Fruit fly (Drosophila melanogaster) whole organism, embryonic: Measurements from ENCODE around the gene CG12607.

Experiments
- ATbp ChIP-seq: fragments of 200-800 bp; sonication (Bioruptor generic); optimal IDR thresholded peaks from 2 replicates; lab custom pipeline; 2017; ENCODE audit warnings: missing biosample characterization, mild to moderate bottlenecking, missing genetic modification characterization, missing genetic modification reagents
- Antp ChIP-seq: fragments of 200-800 bp; sonication (Bioruptor generic); optimal IDR thresholded peaks from 3 replicates; lab custom pipeline; 2016; ENCODE audit warnings: missing biosample characterization, missing genetic modification characterization
- B-H2 ChIP-seq: fragments of 200-800 bp; sonication (Bioruptor generic); optimal IDR thresholded peaks from 2 replicates; lab custom pipeline; 2018; ENCODE audit warnings: missing biosample characterization, mild to moderate bottlenecking, missing genetic modification characterization
- CG11398 ChIP-seq: fragments of 200-800 bp; sonication (Bioruptor generic); optimal IDR thresholded peaks from 2 replicates; lab custom pipeline; 2016; ENCODE audit warnings: missing biosample characterization, missing genetic modification characterization
- CG11695 ChIP-seq: fragments of 200-800 bp; sonication (Bioruptor generic); IDR thresholded peaks from 3 replicates; pipeline ENCODE4 v1.3.6; 2022; ENCODE audit warnings: missing biosample characterization, missing genetic modification characterization
- CG11723 ChIP-seq: fragments of 200-800 bp; sonication (Bioruptor generic); optimal IDR thresholded peaks from 2 replicates; lab custom pipeline; 2017; ENCODE audit warnings: missing biosample characterization, mild to moderate bottlenecking, missing genetic modification characterization
- CG16815 ChIP-seq: fragments of 200-800 bp; sonication (Bioruptor generic); optimal IDR thresholded peaks from 3 replicates; lab custom pipeline; 2017; ENCODE audit warnings: missing biosample characterization, mild to moderate bottlenecking, missing genetic modification characterization
- CG17186 ChIP-seq: fragments of 200-800 bp; sonication (Bioruptor generic); optimal IDR thresholded peaks from 3 replicates; lab custom pipeline; 2017; ENCODE audit warnings: missing biosample characterization, missing genetic modification reagents, missing genetic modification characterization
- CG17912 ChIP-seq: fragments of 200-800 bp; sonication (Bioruptor generic); optimal IDR thresholded peaks from 2 replicates; lab custom pipeline; 2018; ENCODE audit warnings: missing biosample characterization, mild to moderate bottlenecking, missing genetic modification characterization
- CG18011 ChIP-seq: fragments of 200-800 bp; sonication (Bioruptor generic); optimal IDR thresholded peaks from 2 replicates; lab custom pipeline; 2017; ENCODE audit warnings: missing biosample characterization, missing genetic modification characterization, mild to moderate bottlenecking, moderate library complexity, missing genotype
- CG18476 ChIP-seq: fragments of 200-800 bp; sonication (Bioruptor generic); optimal IDR thresholded peaks from 2 replicates; lab custom pipeline; 2016; ENCODE audit warnings: missing biosample characterization, mild to moderate bottlenecking, missing genetic modification characterization
- CG2712 ChIP-seq: fragments of 200-800 bp; optimal IDR thresholded peaks from 3 replicates; lab custom pipeline; 2019; ENCODE audit warnings: missing biosample characterization, mild to moderate bottlenecking, missing genetic modification characterization, moderate library complexity
- CG2889 ChIP-seq: fragments of 200-800 bp; sonication (Bioruptor generic); IDR thresholded peaks from 3 replicates; pipeline ENCODE4 v1.3.6; 2022; ENCODE audit warnings: missing biosample characterization, missing genetic modification characterization
- CG3065 ChIP-seq: fragments of 200-800 bp; sonication (Bioruptor generic); optimal IDR thresholded peaks from 2 replicates; lab custom pipeline; 2016; ENCODE audit warnings: missing biosample characterization, missing genetic modification characterization
- CG31224 ChIP-seq: fragments of 200-800 bp; sonication (Bioruptor generic); IDR thresholded peaks from 2 replicates; pipeline ENCODE4 v1.3.6; 2022; ENCODE audit warnings: missing biosample characterization, missing genetic modification characterization
- CG3838 ChIP-seq: fragments of 200-800 bp; sonication (Bioruptor generic); optimal IDR thresholded peaks from 3 replicates; lab custom pipeline; 2016; ENCODE audit warnings: missing biosample characterization, missing genetic modification characterization
- CG4328 ChIP-seq: fragments of 200-800 bp; sonication (Bioruptor generic); optimal IDR thresholded peaks from 3 replicates; lab custom pipeline; 2017; ENCODE audit warnings: missing biosample characterization, missing genetic modification reagents, missing genetic modification characterization
- CG4854 ChIP-seq: fragments of 200-800 bp; sonication (Bioruptor generic); optimal IDR thresholded peaks from 2 replicates; lab custom pipeline; 2016; ENCODE audit warnings: missing biosample characterization, missing genetic modification characterization, inconsistent platforms
- CG7745 ChIP-seq: fragments of 200-800 bp; sonication (Bioruptor generic); optimal IDR thresholded peaks from 2 replicates; lab custom pipeline; 2018; ENCODE audit warnings: missing biosample characterization, mild to moderate bottlenecking, missing genetic modification characterization, moderate library complexity
- CG7987 ChIP-seq: fragments of 200-800 bp; sonication (Bioruptor generic); optimal IDR thresholded peaks from 2 replicates; lab custom pipeline; 2018; ENCODE audit warnings: missing biosample characterization, mild to moderate bottlenecking, missing genetic modification characterization, moderate library complexity
- CG8765 ChIP-seq: fragments of 200-800 bp; sonication (Bioruptor generic); IDR thresholded peaks from 2 replicates; pipeline ENCODE4 v1.3.6; 2022; ENCODE audit warnings: missing biosample characterization, missing genetic modification characterization
- CG9876 ChIP-seq: fragments of 200-800 bp; sonication (Bioruptor generic); optimal IDR thresholded peaks from 2 replicates; lab custom pipeline; 2016; ENCODE audit warnings: missing biosample characterization, missing genetic modification characterization
- CHES-1-like ChIP-seq: fragments of 200-800 bp; sonication (Bioruptor generic); optimal IDR thresholded peaks from 2 replicates; lab custom pipeline; 2016; ENCODE audit warnings: missing biosample characterization, missing genetic modification characterization
- E2f1 ChIP-seq: fragments of 200-800 bp; sonication (Bioruptor generic); IDR thresholded peaks from 2 replicates; pipeline ENCODE4 v1.3.6; 2022; ENCODE audit warnings: missing biosample characterization, missing genetic modification characterization
- Eip74EF ChIP-seq, 2 experiments: fragments of 200-800 bp in 1 of 2; fragments of >200 bp in 1 of 2; sonication (Bioruptor generic) in 1 of 2; optimal IDR thresholded peaks; 2 replicates each; lab custom pipeline; 2017 to 2019; ENCODE audit warnings: missing biosample characterization in 2 of 2, missing genetic modification characterization in 2 of 2, mild to moderate bottlenecking in 1 of 2, moderate library complexity in 1 of 2
- Ets97D ChIP-seq: fragments of 200-800 bp; sonication (Bioruptor generic); optimal IDR thresholded peaks from 3 replicates; lab custom pipeline; 2016; ENCODE audit warnings: missing biosample characterization, missing genetic modification characterization
- Hr78 ChIP-seq, 2 experiments: fragments of 200-800 bp in 1 of 2; fragments of >200 bp in 1 of 2; sonication (Bioruptor generic) in 1 of 2; optimal IDR thresholded peaks; 2 replicates each; lab custom pipeline; 2017 to 2019; ENCODE audit warnings: missing biosample characterization in 2 of 2, missing genetic modification characterization in 2 of 2, mild to moderate bottlenecking in 1 of 2, moderate library complexity in 1 of 2
- Jarid2 ChIP-seq: fragments of 200-800 bp; sonication (Bioruptor generic); optimal IDR thresholded peaks from 3 replicates; lab custom pipeline; 2017; ENCODE audit warnings: mild to moderate bottlenecking, missing biosample characterization, missing genetic modification reagents, missing genetic modification characterization
- ash1 ChIP-seq: fragments of 200-800 bp; sonication (Bioruptor generic); optimal IDR thresholded peaks from 2 replicates; lab custom pipeline; 2018; ENCODE audit warnings: missing biosample characterization, mild to moderate bottlenecking, missing genetic modification characterization
- cad ChIP-seq: fragments of >200 bp; optimal IDR thresholded peaks from 2 replicates; lab custom pipeline; 2017; ENCODE audit warnings: missing biosample characterization, missing genetic modification characterization
- chif ChIP-seq, 2 experiments: fragments of 200-800 bp; sonication (Bioruptor generic); optimal IDR thresholded peaks; 3 replicates each; lab custom pipeline; 2016; ENCODE audit warnings: missing biosample characterization in 2 of 2, missing genetic modification characterization in 2 of 2
- crol ChIP-seq: fragments of 200-800 bp; sonication (Bioruptor generic); IDR thresholded peaks from 2 replicates; pipeline ENCODE4 v1.3.6; 2022; ENCODE audit warnings: missing biosample characterization, missing genetic modification characterization
- dati ChIP-seq: fragments of 200-800 bp; sonication (Bioruptor generic); IDR thresholded peaks from 2 replicates; pipeline ENCODE4 v1.3.6; 2022; ENCODE audit warnings: missing biosample characterization, missing genetic modification characterization
- esg ChIP-seq: fragments of 200-800 bp; sonication (Bioruptor generic); conservative IDR thresholded peaks from 2 replicates; pipeline ENCODE4 v1.3.6; 2022; ENCODE audit warnings: missing biosample characterization, missing genetic modification characterization
- exex ChIP-seq: fragments of 200-800 bp; sonication (Bioruptor generic); optimal IDR thresholded peaks from 4 replicates; lab custom pipeline; 2018; ENCODE audit warnings: missing biosample characterization, mild to moderate bottlenecking, missing genetic modification characterization, moderate library complexity
- gt ChIP-seq: fragments of 200-800 bp; sonication (Bioruptor generic); IDR thresholded peaks from 2 replicates; pipeline ENCODE4 v1.3.6; 2022; ENCODE audit warnings: missing biosample characterization, missing genetic modification characterization
- kay ChIP-seq: fragments of 200-800 bp; sonication (Bioruptor generic); optimal IDR thresholded peaks from 2 replicates; lab custom pipeline; 2016; ENCODE audit warnings: missing biosample characterization, missing genetic modification characterization
- kni ChIP-seq: fragments of 200-800 bp; sonication (Bioruptor generic); optimal IDR thresholded peaks from 3 replicates; lab custom pipeline; 2017; ENCODE audit warnings: mild to moderate bottlenecking, missing biosample characterization, missing genetic modification reagents, missing genetic modification characterization
- lola ChIP-seq, 3 experiments: fragments of >200 bp in 2 of 3; fragments of 200-800 bp in 1 of 3; sonication (Bioruptor generic) in 1 of 3; optimal IDR thresholded peaks; 2 replicates each; lab custom pipeline; 2017 to 2019; ENCODE audit warnings: missing biosample characterization in 3 of 3, missing genetic modification characterization in 3 of 3, mild to moderate bottlenecking in 1 of 3, moderate library complexity in 1 of 3
- luna ChIP-seq: fragments of 200-800 bp; sonication (Bioruptor generic); optimal IDR thresholded peaks from 2 replicates; lab custom pipeline; 2016; ENCODE audit warnings: missing biosample characterization, missing genetic modification characterization
- nau ChIP-seq: fragments of 200-800 bp; sonication (Bioruptor generic); optimal IDR thresholded peaks from 3 replicates; lab custom pipeline; 2017; ENCODE audit warnings: missing biosample characterization, mild to moderate bottlenecking, missing genetic modification characterization, missing genetic modification reagents
- org-1 ChIP-seq: fragments of 200-800 bp; sonication (Bioruptor generic); optimal IDR thresholded peaks from 2 replicates; lab custom pipeline; 2017; ENCODE audit warnings: missing biosample characterization, missing genetic modification characterization
- psq ChIP-seq: fragments of 200-800 bp; sonication (Bioruptor generic); optimal IDR thresholded peaks from 2 replicates; lab custom pipeline; 2017; ENCODE audit warnings: missing biosample characterization, missing genetic modification characterization
- ro ChIP-seq: fragments of 200-800 bp; sonication (Bioruptor generic); IDR thresholded peaks from 2 replicates; pipeline ENCODE4 v1.3.6; 2022; ENCODE audit warnings: missing biosample characterization, missing genetic modification characterization
- schlank ChIP-seq: fragments of 200-800 bp; sonication (Bioruptor generic); optimal IDR thresholded peaks from 2 replicates; lab custom pipeline; 2018; ENCODE audit warnings: missing biosample characterization, mild to moderate bottlenecking, missing genetic modification characterization
- shn ChIP-seq: fragments of 200-800 bp; sonication (Bioruptor generic); optimal IDR thresholded peaks from 3 replicates; lab custom pipeline; 2016; ENCODE audit warnings: missing biosample characterization, missing genetic modification characterization
- slp2 ChIP-seq: fragments of 200-800 bp; sonication (Bioruptor generic); optimal IDR thresholded peaks from 2 replicates; lab custom pipeline; 2016; ENCODE audit warnings: missing biosample characterization, missing genetic modification characterization
- tx ChIP-seq: fragments of 200-800 bp; sonication (Bioruptor generic); optimal IDR thresholded peaks from 2 replicates; lab custom pipeline; 2016; ENCODE audit warnings: missing biosample characterization, missing genetic modification characterization
- unc-4 ChIP-seq: fragments of 200-800 bp; sonication (Bioruptor generic); IDR thresholded peaks from 2 replicates; pipeline ENCODE4 v1.3.6; 2022; ENCODE audit warnings: missing biosample characterization, missing genetic modification characterization; ENCODE audit not compliant: partially characterized antibody

The CG12607 gene

dm6 chr3L:4406653-4407257 is 39.6 kb upstream of the CG12607 start, which contains the start of gene TP53INP (continued):
- TF ChIP-seq Antp (GFP tag; lab: Kevin White, UChicago) (peak; percentile 82), tx (GFP tag; lab: Kevin White, UChicago) (peak; percentile 44), CG3838 (GFP tag; lab: Kevin White, UChicago) (peak; percentile 30), unc-4 (peak; percentile 39; the same call in 1 of the 2 replicates), ash1 (GFP tag; lab: Kevin White, UChicago) (peak; percentile 7), CG11398 (GFP tag; lab: Kevin White, UChicago) (peak; percentile 47), Jarid2 (GFP tag; lab: Kevin White, UChicago) (peak; percentile 68), shn (GFP tag; lab: Kevin White, UChicago) (peak; percentile 60), cad (GFP tag; lab: Kevin White, UChicago) (no peak), chif (GFP tag; optimal IDR thresholded peaks at IDR 0.05; lab: Kevin White, UChicago) (peak; percentile 64 to 77), CG17912 (GFP tag; lab: Kevin White, UChicago) (no peak), CG2712 (tag; lab: Kevin White, UChicago) (peak; percentile 93), B-H2 (GFP tag; lab: Kevin White, UChicago) (peak; percentile 55), CG18011 (GFP tag; lab: Kevin White, UChicago) (peak; percentile 60), CG11723 (GFP tag; lab: Kevin White, UChicago) (peak; percentile 80), schlank (peak; percentile 69), nau (GFP tag; lab: Kevin White, UChicago) (peak; percentile 90), CG18476 (peak; percentile 92), CG16815 (GFP tag; lab: Kevin White, UChicago) (peak; percentile 77), CG17186 (GFP tag; lab: Kevin White, UChicago) (peak; percentile 46), luna (GFP tag; lab: Kevin White, UChicago) (no peak), CG4328 (GFP tag; lab: Kevin White, UChicago) (peak; percentile 77), exex (tag; lab: Kevin White, UChicago) (peak; percentile 30), CG8765 (GFP tag; lab: Robert Waterston, UW) (peak; percentile 38; the same call in 1 of the 2 replicates), Hr78 (GFP tag; optimal IDR thresholded peaks at IDR 0.05; lab: Kevin White, UChicago) (peak in 1 of 2 experiments; percentile 68), crol (GFP tag; lab: Robert Waterston, UW) (0 out of 2 replicates have a peak, but pooled peaks have one; percentile 31), CG7987 (GFP tag; lab: Kevin White, UChicago) (peak; percentile 47), gt (GFP tag; lab: Robert Waterston, UW) (peak; percentile 33; the same call in 1 of the 2 replicates), dati (GFP tag; lab: Robert Waterston, UW) (no peak), CG11695 (GFP tag; lab: Robert Waterston, UW) (peak; percentile 74), CG9876 (GFP tag; lab: Kevin White, UChicago) (peak; percentile 23), esg (GFP tag; lab: Robert Waterston, UW) (peak; percentile 83), CHES-1-like (GFP tag; lab: Kevin White, UChicago) (peak; percentile 27), ro (GFP tag; lab: Robert Waterston, UW) (peak; percentile 24; the same call in 1 of the 2 replicates), kay (GFP tag; lab: Kevin White, UChicago) (peak; percentile 72), lola (GFP tag; optimal IDR thresholded peaks at IDR 0.05; lab: Kevin White, UChicago) (peak in 1 of 3 experiments; percentile 93), Ets97D (peak; percentile 3), CG4854 (GFP tag; lab: Kevin White, UChicago) (peak; percentile 68), psq (GFP tag; lab: Kevin White, UChicago) (peak; percentile 46), CG31224 (GFP tag; lab: Robert Waterston, UW) (peak; percentile 58; the same call in 1 of the 2 replicates), slp2 (GFP tag; lab: Kevin White, UChicago) (peak; percentile 69), E2f1 (peak; percentile 70), ATbp (peak; percentile 81), Eip74EF (GFP tag; optimal IDR thresholded peaks at IDR 0.05; lab: Kevin White, UChicago) (peak in 1 of 2 experiments; percentile 93), CG2889 (GFP tag; lab: Robert Waterston, UW) (no peak), org-1 (GFP tag; lab: Kevin White, UChicago) (peak; percentile 91), CG7745 (no peak), CG3065 (GFP tag; lab: Kevin White, UChicago) (peak; percentile 51), kni (GFP tag; lab: Kevin White, UChicago) (peak; percentile 67)
